Fruit fly (Drosophila melanogaster): ENCODE measurements around the gene CG5961.

The CG5961 gene

dm6 chr3R:12448889-12449314 is 11.2 kb downstream of the CG5961 start, which contains the start of gene CG18549 (continued):
- TF ChIP-seq Ets65A (GFP tag) (peak; percentile 100), ssp (GFP tag; IDR thresholded peaks at IDR 0.05) (peak; percentile 97), CG17829 (tag; optimal IDR thresholded peaks at IDR 0.05) (peak; percentile 100), bab2 (GFP tag; optimal IDR thresholded peaks at IDR 0.05) (peak; percentile 100), H15 (GFP tag; IDR thresholded peaks at IDR 0.05) (peak; percentile 100), PHDP (tag; optimal IDR thresholded peaks at IDR 0.05) (peak; percentile 100), ind (GFP tag; optimal IDR thresholded peaks at IDR 0.05) (peak; percentile 99), Elba2 (GFP tag; optimal IDR thresholded peaks at IDR 0.05) (peak; percentile 76), Sry-δ (GFP tag; optimal IDR thresholded peaks at IDR 0.05) (peak; percentile 87), Side (GFP tag; optimal IDR thresholded peaks at IDR 0.05) (peak; percentile 99), lmd (GFP tag; IDR thresholded peaks at IDR 0.05) (peak; percentile 100), mam (GFP tag; optimal IDR thresholded peaks at IDR 0.05) (peak; percentile 99), CG18599 (GFP tag; optimal IDR thresholded peaks at IDR 0.05) (peak; percentile 100), CG1602 (GFP tag; optimal IDR thresholded peaks at IDR 0.05) (peak; percentile 100), lola (GFP tag; optimal IDR thresholded peaks at IDR 0.05) (peak in 1 of 3 experiments; percentile 100), CG8478 (optimal IDR thresholded peaks at IDR 0.05) (no peak), CG10462 (GFP tag; optimal IDR thresholded peaks at IDR 0.05) (peak; percentile 99), salm (tag; optimal IDR thresholded peaks at IDR 0.05) (peak; percentile 100), p53 (GFP tag; optimal IDR thresholded peaks at IDR 0.05) (peak; percentile 96), hb (GFP tag; IDR thresholded peaks at IDR 0.05; ENCODE audit: partially characterized antibody) (peak; percentile 72; the same call in 2 of the 3 replicates), Mad (GFP tag; optimal IDR thresholded peaks at IDR 0.05) (peak; percentile 99), CG32767 (GFP tag; IDR thresholded peaks at IDR 0.05) (peak; percentile 100), CG12744 (GFP tag; optimal IDR thresholded peaks at IDR 0.05) (peak; percentile 99), cas (GFP tag; IDR thresholded peaks at IDR 0.05) (peak; percentile 99), CG18764 (GFP tag; optimal IDR thresholded peaks at IDR 0.05) (peak; percentile 99), grn (GFP tag; optimal IDR thresholded peaks at IDR 0.05) (peak; percentile 97), gcm (GFP tag; optimal IDR thresholded peaks at IDR 0.05) (peak; percentile 100), NK7.1 (GFP tag; optimal IDR thresholded peaks at IDR 0.05) (peak; percentile 99), CG8089 (GFP tag; optimal IDR thresholded peaks at IDR 0.05) (peak; percentile 99), CG1792 (GFP tag; optimal IDR thresholded peaks at IDR 0.05) (peak; percentile 99), CG2199 (GFP tag; IDR thresholded peaks at IDR 0.05) (peak; percentile 100), Dp (GFP tag; optimal IDR thresholded peaks at IDR 0.05) (peak; percentile 96), MTF-1 (GFP tag; optimal IDR thresholded peaks at IDR 0.05; ENCODE audit: borderline replicate concordance) (peak; percentile 99), CG6254 (GFP tag; optimal IDR thresholded peaks at IDR 0.05) (peak; percentile 98), CG31388 (GFP tag; optimal IDR thresholded peaks at IDR 0.05) (peak; percentile 99), Kr (GFP tag; optimal IDR thresholded peaks at IDR 0.05) (peak; percentile 73), HLH3B (GFP tag; IDR thresholded peaks at IDR 0.05) (peak; percentile 100), CG10431 (GFP tag; optimal IDR thresholded peaks at IDR 0.05) (peak; percentile 99), CG17361 (GFP tag; IDR thresholded peaks at IDR 0.05) (peak; percentile 100), CG16863 (GFP tag; optimal IDR thresholded peaks at IDR 0.05) (peak; percentile 99), CG8924 (tag; optimal IDR thresholded peaks at IDR 0.05) (peak; percentile 100), cg (GFP tag; optimal IDR thresholded peaks at IDR 0.05) (no peak), CG6813 (GFP tag; optimal IDR thresholded peaks at IDR 0.05) (peak; percentile 99), HHEX (GFP tag; optimal IDR thresholded peaks at IDR 0.05) (peak; percentile 100), CG13775 (GFP tag; optimal IDR thresholded peaks at IDR 0.05) (peak; percentile 99), CG13123 (GFP tag; optimal IDR thresholded peaks at IDR 0.05) (peak; percentile 99), CG10321 (GFP tag; IDR thresholded peaks at IDR 0.05) (peak; percentile 91), CG15479 (GFP tag; optimal IDR thresholded peaks at IDR 0.05) (peak; percentile 71), CG17612 (GFP tag; IDR thresholded peaks at IDR 0.05) (peak; percentile 99), CG14441 (GFP tag; IDR thresholded peaks at IDR 0.05) (peak; percentile 100), CG1647 (GFP tag; optimal IDR thresholded peaks at IDR 0.05) (peak; percentile 99)
